Worm (Caenorhabditis elegans) whole organism, mixed stage, embryonic: ENCODE data around the gene nuaf-3.

ENCODE experiments used
- blmp-1 ChIP-seq: fragments of 150-350 bp; optimal IDR thresholded peaks from 2 replicates; lab custom pipeline; 2014; ENCODE audit warnings: missing biosample characterization, missing genetic modification characterization
- ceh-83 ChIP-seq: fragments of 200-800 bp; sonication (Bioruptor generic); optimal IDR thresholded peaks from 2 replicates; lab custom pipeline; 2018; ENCODE audit warnings: mild to moderate bottlenecking, missing genetic modification characterization, missing compliant biosample characterization
- ces-1 ChIP-seq: fragments of 150-350 bp; optimal IDR thresholded peaks from 2 replicates; lab custom pipeline; 2014; ENCODE audit warnings: missing biosample characterization, missing genetic modification reagents, missing genetic modification characterization
- elt-3 ChIP-seq: fragments of 150-350 bp; optimal IDR thresholded peaks from 2 replicates; lab custom pipeline; 2014; ENCODE audit warnings: missing biosample characterization, missing genetic modification characterization
- hlh-1 ChIP-seq: fragments of 150-350 bp; optimal IDR thresholded peaks from 2 replicates; lab custom pipeline; 2014; ENCODE audit warnings: missing biosample characterization, missing genetic modification reagents, missing genetic modification characterization
- lin-32 ChIP-seq: fragments of 200-800 bp; sonication (Bioruptor generic); optimal IDR thresholded peaks from 2 replicates; lab custom pipeline; 2018; ENCODE audit warnings: mild to moderate bottlenecking, missing genetic modification characterization, missing compliant biosample characterization
- lsy-2 ChIP-seq: fragments of 150-350 bp; optimal IDR thresholded peaks from 2 replicates; lab custom pipeline; 2014; ENCODE audit warnings: missing biosample characterization, missing genetic modification characterization
- mep-1 ChIP-seq: fragments of 150-350 bp; optimal IDR thresholded peaks from 2 replicates; lab custom pipeline; 2017; ENCODE audit warnings: missing biosample characterization, missing genetic modification reagents, missing genetic modification characterization, inconsistent platforms
- nhr-2 ChIP-seq: fragments of 150-350 bp; optimal IDR thresholded peaks from 2 replicates; lab custom pipeline; 2014; ENCODE audit warnings: missing biosample characterization, missing genetic modification characterization
- nhr-237 ChIP-seq: fragments of 150-350 bp; optimal IDR thresholded peaks from 2 replicates; lab custom pipeline; 2014; ENCODE audit warnings: missing biosample characterization, missing genetic modification characterization
- unc-62 ChIP-seq: fragments of 150-350 bp; optimal IDR thresholded peaks from 2 replicates; lab custom pipeline; 2014; ENCODE audit warnings: missing biosample characterization, missing genetic modification reagents, missing genetic modification characterization
- ztf-11 ChIP-seq: fragments of 150-350 bp; optimal IDR thresholded peaks from 2 replicates; lab custom pipeline; 2014; ENCODE audit warnings: missing biosample characterization, missing genetic modification characterization

DNA sequence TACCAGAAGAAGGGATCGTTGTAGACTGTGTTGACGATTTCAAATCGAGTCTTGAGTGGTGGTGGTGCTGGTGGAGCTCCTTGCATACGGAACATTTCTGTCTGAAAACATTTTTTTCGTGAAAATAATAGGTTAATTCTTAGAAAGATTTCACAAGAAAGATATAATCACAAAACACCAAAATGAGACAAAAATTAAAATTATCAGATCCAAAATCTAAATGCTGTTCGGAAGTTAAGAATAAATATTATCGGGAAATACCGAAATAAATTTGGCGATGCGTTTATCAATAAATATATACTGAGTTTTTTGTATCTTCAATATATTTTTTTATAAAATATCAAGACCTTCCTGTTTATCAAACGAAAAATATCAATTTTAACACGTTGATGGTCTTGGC, 5.6 kb upstream of the nuaf-3 start, which contains the start of gene C08F8.9:
- TF ChIP-seq elt-3 (no peak), ztf-11 (tag; lab: Kevin White, UChicago) (no peak), unc-62 (GFP tag; lab: Kevin White, UChicago) (no peak), blmp-1 (tag; lab: Kevin White, UChicago) (no peak), lin-32 (no peak), ces-1 (GFP tag; lab: Kevin White, UChicago) (no peak), lsy-2 (tag; lab: Kevin White, UChicago) (no peak), nhr-2 (tag; lab: Kevin White, UChicago) (no peak), nhr-237 (tag; lab: Kevin White, UChicago) (no peak), mep-1 (tag; lab: Kevin White, UChicago) (no peak), ceh-83 (GFP tag; lab: Kevin White, UChicago) (no peak), hlh-1 (no peak)
